Worm (Caenorhabditis elegans): Measurements from ENCODE around the gene F01F1.15.

Gene F01F1.15

DNA sequence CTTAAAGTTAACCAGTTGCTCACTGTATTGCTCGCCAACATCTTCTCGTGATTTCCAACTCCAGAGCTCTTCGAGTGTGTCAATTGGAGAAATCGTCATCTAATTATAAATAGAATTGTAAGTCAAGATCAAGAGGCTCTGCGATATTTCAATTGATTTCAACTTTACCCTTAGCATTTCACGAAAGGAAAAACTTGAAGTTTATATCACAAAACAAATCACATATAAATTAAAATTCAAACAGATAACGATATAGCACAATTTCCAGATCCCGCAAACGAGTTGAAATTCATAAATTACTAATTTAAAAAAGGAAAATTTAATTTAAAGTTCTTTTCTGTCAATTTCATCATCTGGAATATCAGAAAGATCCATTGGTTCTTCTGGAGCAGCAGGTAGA is 928 bp downstream of the F01F1.15 start, which contains the start of gene eng-1:
TSS of gene eng-1 (minus strand) at position 101 of the 400 bp plus-strand sequence.
- no peak for TF ChIP-seq efl-1 (GFP tag; optimal IDR thresholded peaks at IDR 0.05)
- TF ChIP-seq madf-8 (GFP tag; conservative IDR thresholded peaks at IDR 0.05), result no peak
- TF ChIP-seq ccch-3 (GFP tag; optimal IDR thresholded peaks at IDR 0.05), result no peak
- TF ChIP-seq lin-54 (GFP tag; optimal IDR thresholded peaks at IDR 0.05), result no peak
- no peak for TF ChIP-seq ZK185.1 (tag; optimal IDR thresholded peaks at IDR 0.05; ENCODE audit: poor library complexity, severe bottlenecking)
- no peak for TF ChIP-seq F57C9.4 (tag; optimal IDR thresholded peaks at IDR 0.05)
- TF ChIP-seq ceh-79 (tag; optimal IDR thresholded peaks at IDR 0.05), result no peak
- no peak for TF ChIP-seq attf-6 (GFP tag; IDR thresholded peaks at IDR 0.05)
- TF ChIP-seq F33H1.4 (GFP tag; IDR thresholded peaks at IDR 0.05), result no peak
- no peak for TF ChIP-seq ceh-91 (GFP tag; IDR thresholded peaks at IDR 0.05)
- TF ChIP-seq snpc-1.1 (tag; optimal IDR thresholded peaks at IDR 0.05; ENCODE audit: insufficient read depth), result no peak

DNA sequence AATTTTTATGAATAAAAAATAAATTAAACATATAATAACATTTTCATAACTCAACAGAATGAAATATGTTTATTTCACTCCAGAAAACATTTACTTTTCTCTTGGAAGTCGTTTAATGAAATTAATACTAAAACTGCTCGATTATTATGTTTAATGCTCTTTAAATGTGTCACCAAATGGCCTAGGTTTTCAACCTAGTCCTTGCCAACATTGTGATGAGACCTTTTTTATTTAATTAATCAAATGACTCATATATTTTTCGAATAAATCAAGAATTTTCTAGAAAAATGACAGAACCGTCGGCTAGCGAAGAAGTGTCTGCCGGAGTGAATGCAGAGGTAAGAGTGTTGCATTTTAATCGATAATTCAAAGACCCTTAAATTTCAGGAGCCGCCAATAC is 5.1 kb downstream of the F01F1.15 start, which contains the start of gene rabn-5:
TSS of gene rabn-5 (plus strand) at position 284 of the 400 bp plus-strand sequence.
- TF ChIP-seq ztf-22 (GFP tag; optimal IDR thresholded peaks at IDR 0.05) (no peak), cebp-1 (GFP tag; IDR thresholded peaks at IDR 0.05) (no peak), cebp-1 (tag; optimal IDR thresholded peaks at IDR 0.05) (peak; percentile 7)

ce11 chrIII:5863774-5864173 is 5.6 kb downstream of the F01F1.15 start, which contains the start of gene dnpp-1:
TSS of gene dnpp-1 (minus strand) at chrIII:5863803.
- TF ChIP-seq attf-6 (GFP tag; IDR thresholded peaks at IDR 0.05), result no peak
- no peak for TF ChIP-seq B0336.3 (GFP tag; IDR thresholded peaks at IDR 0.05)
- no peak for TF ChIP-seq let-526 (GFP tag; IDR thresholded peaks at IDR 0.05)
- TF ChIP-seq bed-2 (GFP tag; IDR thresholded peaks at IDR 0.05), result no peak
- TF ChIP-seq ztf-6 (GFP tag; IDR thresholded peaks at IDR 0.05), result no peak
- no peak for TF ChIP-seq snpc-1.3 (tag; optimal IDR thresholded peaks at IDR 0.05; ENCODE audit: insufficient read depth)
- no peak for TF ChIP-seq tbx-9 (tag; optimal IDR thresholded peaks at IDR 0.05; ENCODE audit: borderline replicate concordance)
- TF ChIP-seq mes-4 (tag; optimal IDR thresholded peaks at IDR 0.05), result no peak
- TF ChIP-seq nhr-27 (tag; optimal IDR thresholded peaks at IDR 0.05), result no peak
- no peak for TF ChIP-seq snpc-3.4 (tag; optimal IDR thresholded peaks at IDR 0.05)
- TF ChIP-seq lsl-1 (GFP tag; optimal IDR thresholded peaks at IDR 0.05), result peak; percentile 92
- TF ChIP-seq lsy-27 (tag; optimal IDR thresholded peaks at IDR 0.05; ENCODE audit: borderline replicate concordance, insufficient read depth), result no peak
- no peak for TF ChIP-seq C17E4.6 (GFP tag; IDR thresholded peaks at IDR 0.05)
- TF ChIP-seq nhr-90 (tag; optimal IDR thresholded peaks at IDR 0.05), result no peak
- TF ChIP-seq akir-1 (GFP tag; optimal IDR thresholded peaks at IDR 0.05), result no peak
- TF ChIP-seq F33H1.4 (GFP tag; IDR thresholded peaks at IDR 0.05), result peak; percentile 87
- TF ChIP-seq T07F8.4 (tag; optimal IDR thresholded peaks at IDR 0.05), result no peak
- no peak for TF ChIP-seq chd-7 (tag; optimal IDR thresholded peaks at IDR 0.05)
- no peak for TF ChIP-seq F10E7.11 (tag; optimal IDR thresholded peaks at IDR 0.05)
- TF ChIP-seq D2030.7 (GFP tag; IDR thresholded peaks at IDR 0.05), result no peak
- TF ChIP-seq B0019.2 (GFP tag; conservative IDR thresholded peaks at IDR 0.05), result no peak
- no peak for TF ChIP-seq dpl-1 (GFP tag; optimal IDR thresholded peaks at IDR 0.05)
- TF ChIP-seq pbrm-1 (GFP tag; IDR thresholded peaks at IDR 0.05), result no peak
- TF ChIP-seq Y53G8AR.9 (GFP tag; conservative IDR thresholded peaks at IDR 0.05), result no peak
- no peak for TF ChIP-seq rpc-1 (optimal IDR thresholded peaks at IDR 0.05)
- no peak for TF ChIP-seq rpc-1 (tag; optimal IDR thresholded peaks at IDR 0.05)
- no peak for TF ChIP-seq attf-5 (GFP tag; optimal IDR thresholded peaks at IDR 0.05)
- TF ChIP-seq egrh-3 (GFP tag; IDR thresholded peaks at IDR 0.05), result no peak
- TF ChIP-seq hmg-20 (GFP tag; IDR thresholded peaks at IDR 0.05), result no peak
- peak; percentile 12 for TF ChIP-seq tbp1 (GFP tag; optimal IDR thresholded peaks at IDR 0.05)
- no peak for TF ChIP-seq hlh-12 (tag; optimal IDR thresholded peaks at IDR 0.05)
- no peak for TF ChIP-seq lin-40 (tag; optimal IDR thresholded peaks at IDR 0.05)
- no peak for TF ChIP-seq aptf-3 (GFP tag; IDR thresholded peaks at IDR 0.05)
- TF ChIP-seq B0261.1 (tag; optimal IDR thresholded peaks at IDR 0.05), result no peak

Data from whole organism, young adult.